Fruit fly (Drosophila melanogaster): ENCODE results near the gene CG8483.

DNA sequence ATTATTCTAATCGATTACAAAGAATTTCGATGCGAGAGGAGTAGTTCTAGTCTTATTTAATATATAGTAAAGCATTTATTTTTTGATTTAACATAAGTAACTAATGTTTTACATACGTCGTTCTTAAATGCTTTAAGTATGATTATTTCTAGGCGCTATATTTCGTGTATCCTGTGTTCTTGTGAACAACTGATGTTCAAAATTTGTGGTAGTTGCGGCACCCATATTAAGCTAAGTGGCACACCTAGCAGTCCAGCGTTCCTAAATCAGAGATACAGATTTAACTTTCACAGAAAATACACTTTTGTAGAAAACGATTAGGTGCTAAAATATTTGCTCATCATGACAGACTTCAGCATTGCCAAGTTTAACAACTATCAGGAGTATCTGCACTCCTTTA lies 33.3 kb downstream of the CG8483 start, which contains the start of gene CG8138:
- TF ChIP-seq h (GFP tag; optimal IDR thresholded peaks at IDR 0.05) (no peak), psq (GFP tag; optimal IDR thresholded peaks at IDR 0.05) (no peak), ey (GFP tag; optimal IDR thresholded peaks at IDR 0.05) (no peak), Hnf4 (GFP tag; optimal IDR thresholded peaks at IDR 0.05) (no peak), woc (GFP tag; optimal IDR thresholded peaks at IDR 0.05) (no peak), CrebA (GFP tag; optimal IDR thresholded peaks at IDR 0.05; ENCODE audit: borderline replicate concordance) (no peak), Hr78 (GFP tag; optimal IDR thresholded peaks at IDR 0.05) (no peak), fru (GFP tag; optimal IDR thresholded peaks at IDR 0.05) (no peak), Rel (GFP tag; optimal IDR thresholded peaks at IDR 0.05) (no peak), Rel (tag; optimal IDR thresholded peaks at IDR 0.05) (no peak), br (GFP tag; optimal IDR thresholded peaks at IDR 0.05) (no peak), foxo (GFP tag; optimal IDR thresholded peaks at IDR 0.05) (no peak), pan (optimal IDR thresholded peaks at IDR 0.05) (no peak)

All from whole organism, wandering third instar larva.